Fruit fly (Drosophila melanogaster) Kc167 (cell line): Measurements from ENCODE around the gene CG8519.

Source experiments
- Myc ChIP-seq: fragments of >200 bp; optimal IDR thresholded peaks from 2 replicates; lab custom pipeline; 2017; ENCODE audit warnings: missing external identifiers
- Sin3A ChIP-seq: fragments of >200 bp; optimal IDR thresholded peaks from 2 replicates; lab custom pipeline; 2018; ENCODE audit warnings: missing external identifiers
- insv ChIP-seq: fragments of >200 bp; optimal IDR thresholded peaks from 3 replicates; lab custom pipeline; 2018; ENCODE audit warnings: missing external identifiers
- psq ChIP-seq: fragments of >200 bp; optimal IDR thresholded peaks from 2 replicates; lab custom pipeline; 2017; ENCODE audit warnings: missing external identifiers
- ttk ChIP-seq: sonication (Bioruptor generic); optimal IDR thresholded peaks from 2 replicates; lab custom pipeline; 2017; ENCODE audit warnings: missing external identifiers

- no peak for TF ChIP-seq Myc (lab: Kevin White, UChicago)
- no peak for TF ChIP-seq ttk (lab: Kevin White, UChicago)
- no peak for TF ChIP-seq insv (lab: Kevin White, UChicago)
- TF ChIP-seq psq (lab: Kevin White, UChicago): no peak
- no peak for TF ChIP-seq Sin3A (lab: Kevin White, UChicago)
Measured at dm6 chr3L:6752278-6753096, 47.8 kb downstream of the CG8519 start, which contains the start of the genes velo and Sbds.
